Worm (Caenorhabditis elegans) whole organism, L1 larva: ENCODE results near the gene srxa-2.

Experiments
- C16A3.4 ChIP-seq: fragments of 150-350 bp; optimal IDR thresholded peaks from 2 replicates; lab custom pipeline; 2014; ENCODE audit warnings: missing biosample characterization, missing genetic modification characterization
- F16B12.6 ChIP-seq: fragments of 150-350 bp; optimal IDR thresholded peaks from 2 replicates; lab custom pipeline; 2014; ENCODE audit warnings: missing biosample characterization, missing genetic modification characterization
- Y116A8C.19 ChIP-seq: sonication (generic microtip); optimal IDR thresholded peaks from 2 replicates; lab custom pipeline; 2016; ENCODE audit warnings: missing compliant biosample characterization, missing genetic modification characterization, borderline replicate concordance
- aha-1 ChIP-seq: fragments of 150-350 bp; optimal IDR thresholded peaks from 2 replicates; lab custom pipeline; 2014; ENCODE audit warnings: missing biosample characterization, missing genetic modification characterization
- aly-2 ChIP-seq: fragments of 150-350 bp; optimal IDR thresholded peaks from 2 replicates; lab custom pipeline; 2014; ENCODE audit warnings: missing biosample characterization, missing genetic modification characterization
- ama-1 ChIP-seq: fragments of 150-350 bp; optimal IDR thresholded peaks from 2 replicates; lab custom pipeline; 2014
- blmp-1 ChIP-seq: fragments of 150-350 bp; optimal IDR thresholded peaks from 2 replicates; lab custom pipeline; 2014; ENCODE audit warnings: missing biosample characterization, missing genetic modification characterization
- ceh-63 ChIP-seq: fragments of 200-800 bp; sonication (Bioruptor generic); optimal IDR thresholded peaks from 2 replicates; lab custom pipeline; 2018; ENCODE audit warnings: mild to moderate bottlenecking, missing genetic modification characterization, missing compliant biosample characterization
- ceh-82 ChIP-seq, 3 experiments: fragments of 150-350 bp in 1 of 3; sonication (generic microtip) in 2 of 3; optimal IDR thresholded peaks; 2 replicates each; lab custom pipeline; 2014 to 2017; ENCODE audit warnings: missing biosample characterization in 3 of 3, missing genetic modification characterization in 3 of 3
- ceh-88 ChIP-seq: fragments of 200-800 bp; sonication (Bioruptor generic); IDR thresholded peaks from 2 replicates; pipeline ENCODE4 v1.3.6; 2022; ENCODE audit warnings: missing genetic modification characterization, missing compliant biosample characterization
- dsc-1 ChIP-seq: sonication (generic microtip); optimal IDR thresholded peaks from 2 replicates; lab custom pipeline; 2016; ENCODE audit warnings: mild to moderate bottlenecking, missing genetic modification characterization, missing compliant biosample characterization
- efl-1 ChIP-seq, 4 experiments: fragments of 150-350 bp; optimal IDR thresholded peaks in 3 of 4; peaks in 1 of 4; 1 replicate in 1 of 4; 2 replicates in 3 of 4; lab custom pipeline; 2014; ENCODE audit warnings: missing biosample characterization in 2 of 4, missing genetic modification characterization in 2 of 4, missing genetic modification reagents in 2 of 4
- egl-13 ChIP-seq: sonication (generic microtip); optimal IDR thresholded peaks from 2 replicates; lab custom pipeline; 2016; ENCODE audit warnings: missing genotype, missing genetic modification reagents, missing genetic modification characterization, missing compliant biosample characterization
- egl-27 ChIP-seq, 2 experiments: fragments of 150-350 bp in 1 of 2; sonication (generic microtip); optimal IDR thresholded peaks; 3 replicates each; lab custom pipeline; 2017 to 2018; ENCODE audit warnings: missing biosample characterization in 2 of 2, missing genetic modification characterization in 2 of 2, missing genetic modification reagents in 2 of 2
- elt-3 ChIP-seq, 6 experiments: fragments of 150-350 bp in 1 of 6; sonication (generic microtip); optimal IDR thresholded peaks; 2 replicates each; lab custom pipeline; 2017 to 2018; ENCODE audit warnings: missing biosample characterization in 6 of 6, missing genetic modification characterization in 6 of 6, inconsistent platforms in 1 of 6
- fos-1 ChIP-seq: fragments of 150-350 bp; optimal IDR thresholded peaks from 2 replicates; lab custom pipeline; 2014; ENCODE audit warnings: missing biosample characterization, missing genetic modification characterization
- grh-1 ChIP-seq: fragments of 200-800 bp; sonication (Bioruptor generic); IDR thresholded peaks from 2 replicates; pipeline ENCODE4 v1.3.6; 2022; ENCODE audit warnings: missing genetic modification reagents, missing genetic modification characterization, missing compliant biosample characterization
- hlh-17 ChIP-seq: fragments of 200-800 bp; sonication (Bioruptor generic); optimal IDR thresholded peaks from 2 replicates; lab custom pipeline; 2018; ENCODE audit warnings: missing genetic modification characterization, mild to moderate bottlenecking, missing compliant biosample characterization, moderate library complexity, borderline replicate concordance
- hlh-4 ChIP-seq: sonication (generic microtip); optimal IDR thresholded peaks from 2 replicates; lab custom pipeline; 2016; ENCODE audit warnings: mild to moderate bottlenecking, missing genetic modification characterization, missing compliant biosample characterization
- hpl-2 ChIP-seq: fragments of 150-350 bp; optimal IDR thresholded peaks from 2 replicates; lab custom pipeline; 2014; ENCODE audit warnings: missing biosample characterization, missing genetic modification reagents, missing genetic modification characterization
- irx-1 ChIP-seq: sonication (generic microtip); optimal IDR thresholded peaks from 2 replicates; lab custom pipeline; 2016; ENCODE audit warnings: missing genetic modification characterization, missing compliant biosample characterization
- isw-1 ChIP-seq: fragments of 200-800 bp; sonication (Bioruptor generic); IDR thresholded peaks from 2 replicates; pipeline ENCODE4 v1.3.6; 2022; ENCODE audit warnings: missing genetic modification characterization, missing compliant biosample characterization
- lin-15B ChIP-seq: fragments of 150-350 bp; sonication (generic microtip); optimal IDR thresholded peaks from 3 replicates; lab custom pipeline; 2014; ENCODE audit warnings: missing biosample characterization, missing genetic modification characterization
- lin-35 ChIP-seq, 2 experiments: fragments of 150-350 bp; optimal IDR thresholded peaks; 2 replicates each; lab custom pipeline; 2014; ENCODE audit warnings: missing biosample characterization in 2 of 2, missing genetic modification characterization in 2 of 2, missing genetic modification reagents in 2 of 2
- lin-39 ChIP-seq: fragments of 150-350 bp; optimal IDR thresholded peaks from 2 replicates; lab custom pipeline; 2014; ENCODE audit warnings: missing biosample characterization, missing genetic modification reagents, missing genetic modification characterization
- lsy-2 ChIP-seq, 2 experiments: fragments of 150-350 bp; optimal IDR thresholded peaks; 2 replicates each; lab custom pipeline; 2014; ENCODE audit warnings: missing biosample characterization in 2 of 2, missing genetic modification characterization in 2 of 2
- mdl-1 ChIP-seq, 2 experiments: fragments of 150-350 bp; optimal IDR thresholded peaks; 2 replicates each; lab custom pipeline; 2014 to 2017; ENCODE audit warnings: missing biosample characterization in 2 of 2, missing genetic modification characterization in 2 of 2, inconsistent platforms in 1 of 2
- mep-1 ChIP-seq: fragments of 150-350 bp; optimal IDR thresholded peaks from 2 replicates; lab custom pipeline; 2014; ENCODE audit warnings: missing biosample characterization, missing genetic modification characterization
- nhr-12 ChIP-seq: sonication (generic microtip); optimal IDR thresholded peaks from 2 replicates; lab custom pipeline; 2017; ENCODE audit warnings: missing biosample characterization, missing genetic modification characterization
- nhr-20 ChIP-seq: sonication (generic microtip); optimal IDR thresholded peaks from 2 replicates; lab custom pipeline; 2016; ENCODE audit warnings: mild to moderate bottlenecking, missing genetic modification characterization, missing compliant biosample characterization
- nhr-85 ChIP-seq: sonication (generic microtip); peaks from one replicate; lab custom pipeline; 2016; ENCODE audit warnings: missing genetic modification characterization, inconsistent platforms, missing compliant biosample characterization
- nhr-90 ChIP-seq: sonication (generic microtip); optimal IDR thresholded peaks from 2 replicates; lab custom pipeline; 2016; ENCODE audit warnings: mild to moderate bottlenecking, missing genetic modification characterization, missing compliant biosample characterization; ENCODE audit not compliant: poor library complexity
- pax-3 ChIP-seq: fragments of 200-800 bp; sonication (Bioruptor generic); optimal IDR thresholded peaks from 2 replicates; lab custom pipeline; 2018; ENCODE audit warnings: mild to moderate bottlenecking, missing genetic modification characterization, moderate library complexity, missing compliant biosample characterization
- rnt-1 ChIP-seq: sonication (generic microtip); optimal IDR thresholded peaks from 2 replicates; lab custom pipeline; 2016; ENCODE audit warnings: mild to moderate bottlenecking, missing genetic modification characterization, moderate library complexity, missing compliant biosample characterization
- skn-1 ChIP-seq: fragments of 150-350 bp; optimal IDR thresholded peaks from 2 replicates; lab custom pipeline; 2014; ENCODE audit warnings: missing biosample characterization, missing genetic modification characterization
- snpc-4 ChIP-seq: fragments of 150-350 bp; optimal IDR thresholded peaks from 2 replicates; lab custom pipeline; 2014; ENCODE audit warnings: missing biosample characterization, missing genetic modification characterization
- snu-23 ChIP-seq: sonication (generic microtip); optimal IDR thresholded peaks from 2 replicates; lab custom pipeline; 2016; ENCODE audit warnings: missing genetic modification characterization, missing compliant biosample characterization
- sox-4 ChIP-seq: sonication (generic microtip); optimal IDR thresholded peaks from 2 replicates; lab custom pipeline; 2016; ENCODE audit warnings: missing genetic modification characterization, missing compliant biosample characterization
- sptf-1 ChIP-seq: fragments of 150-350 bp; optimal IDR thresholded peaks from 2 replicates; lab custom pipeline; 2014; ENCODE audit warnings: missing biosample characterization, missing genetic modification characterization
- swsn-7 ChIP-seq: sonication (generic microtip); optimal IDR thresholded peaks from 2 replicates; lab custom pipeline; 2016; ENCODE audit warnings: missing genetic modification characterization, missing compliant biosample characterization
- tlp-1 ChIP-seq: fragments of 150-350 bp; optimal IDR thresholded peaks from 2 replicates; lab custom pipeline; 2014; ENCODE audit warnings: missing biosample characterization, missing genetic modification characterization
- unc-130 ChIP-seq: fragments of 150-350 bp; optimal IDR thresholded peaks from 2 replicates; lab custom pipeline; 2017; ENCODE audit warnings: missing biosample characterization, missing genetic modification characterization, inconsistent platforms
- unc-30 ChIP-seq: sonication (generic microtip); optimal IDR thresholded peaks from 2 replicates; lab custom pipeline; 2017; ENCODE audit warnings: missing biosample characterization, missing genetic modification characterization
- unc-62 ChIP-seq: fragments of 150-350 bp; optimal IDR thresholded peaks from 2 replicates; lab custom pipeline; 2014; ENCODE audit warnings: missing biosample characterization, missing genetic modification reagents, missing genetic modification characterization
- unc-86 ChIP-seq: sonication (generic microtip); optimal IDR thresholded peaks from 2 replicates; lab custom pipeline; 2016; ENCODE audit warnings: missing genetic modification characterization, missing compliant biosample characterization
- vab-15 ChIP-seq: sonication (generic microtip); optimal IDR thresholded peaks from 2 replicates; lab custom pipeline; 2017; ENCODE audit warnings: missing genotype, mild to moderate bottlenecking, missing genetic modification characterization, missing compliant biosample characterization
- zag-1 ChIP-seq: fragments of 150-350 bp; optimal IDR thresholded peaks from 2 replicates; lab custom pipeline; 2014; ENCODE audit warnings: missing biosample characterization, missing genetic modification characterization
- zip-4 ChIP-seq: fragments of 200-800 bp; sonication (Bioruptor generic); optimal IDR thresholded peaks from 2 replicates; lab custom pipeline; 2018; ENCODE audit warnings: mild to moderate bottlenecking, missing genetic modification characterization, moderate library complexity, missing compliant biosample characterization
- ztf-11 ChIP-seq, 2 experiments: sonication (generic microtip); optimal IDR thresholded peaks; 2 replicates each; lab custom pipeline; 2016 to 2017; ENCODE audit warnings: missing genetic modification characterization in 2 of 2, missing biosample characterization in 1 of 2, missing compliant biosample characterization in 1 of 2

srxa-2 gene

DNA sequence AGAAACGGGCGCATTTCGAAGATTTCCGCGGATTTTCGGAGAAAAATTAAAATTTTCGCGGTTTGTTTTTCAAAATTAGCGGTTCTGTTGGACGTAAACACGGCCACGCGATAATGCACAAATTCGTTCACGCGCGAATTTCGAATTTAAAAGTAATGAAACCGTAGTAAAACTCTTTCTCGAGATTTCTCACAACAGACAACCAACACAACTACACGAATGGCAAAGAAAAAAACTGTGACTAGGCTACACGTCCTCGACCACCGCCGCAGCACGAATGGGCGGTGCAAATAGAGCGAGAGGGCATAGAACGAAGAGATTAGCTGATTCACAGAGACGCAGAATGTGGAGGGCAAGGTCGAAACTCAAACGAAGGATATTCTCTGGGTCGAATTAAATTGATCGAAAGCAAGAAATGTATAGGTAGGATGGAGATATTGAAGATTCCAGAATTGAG is 17.7 kb downstream of the srxa-2 start, which contains the start of gene idh-1 (continued):
- no peak for TF ChIP-seq unc-30 (tag; lab: Kevin White, UChicago)
- peak; percentile 23 for TF ChIP-seq nhr-90
- no peak for TF ChIP-seq egl-27 (tag; optimal IDR thresholded peaks at IDR 0.05; lab: Kevin White, UChicago)
- no peak for TF ChIP-seq zag-1
- TF ChIP-seq efl-1 (optimal IDR thresholded peaks at IDR 0.05; lab: Kevin White, UChicago) = peak; percentile 80 to 88
- TF ChIP-seq efl-1 (GFP tag; optimal IDR thresholded peaks at IDR 0.05 in 1 of 2; lab: Kevin White, UChicago) = peak; percentile 87 to 98
- no peak for TF ChIP-seq aha-1 (tag; lab: Kevin White, UChicago)
- TF ChIP-seq fos-1 = no peak
- peak; percentile 85 for TF ChIP-seq ama-1 (lab: Kevin White, UChicago)
- TF ChIP-seq hlh-17 (GFP tag; lab: Kevin White, UChicago) = no peak
- no peak for TF ChIP-seq zip-4 (GFP tag; lab: Kevin White, UChicago)
- peak; percentile 32 to 42 for TF ChIP-seq lsy-2 (tag; optimal IDR thresholded peaks at IDR 0.05; lab: Kevin White, UChicago)
- TF ChIP-seq elt-3 (tag; optimal IDR thresholded peaks at IDR 0.05; lab: Kevin White, UChicago) = peak in 2 of 6 experiments; percentile 20 to 66
- TF ChIP-seq tlp-1 (tag; lab: Kevin White, UChicago) = no peak
- no peak for TF ChIP-seq lin-39
- peak; percentile 59 for TF ChIP-seq rnt-1 (tag; lab: Kevin White, UChicago)
- TF ChIP-seq ceh-82 (tag; optimal IDR thresholded peaks at IDR 0.05; lab: Kevin White, UChicago) = peak in 2 of 3 experiments; percentile 10 to 14
- peak; percentile 65 for TF ChIP-seq F16B12.6 (tag; lab: Kevin White, UChicago)
- TF ChIP-seq unc-86 (tag; lab: Kevin White, UChicago) = no peak
- TF ChIP-seq vab-15 (tag; lab: Kevin White, UChicago) = no peak
- no peak for TF ChIP-seq sox-4 (tag; lab: Kevin White, UChicago)
- no peak for TF ChIP-seq irx-1 (tag; lab: Kevin White, UChicago)
- peak in 1 of 2 experiments; percentile 31 for TF ChIP-seq mdl-1 (tag; optimal IDR thresholded peaks at IDR 0.05; lab: Kevin White, UChicago)
- peak; percentile 4 for TF ChIP-seq dsc-1 (tag; lab: Kevin White, UChicago)
- no peak for TF ChIP-seq hpl-2
- TF ChIP-seq lin-35 (GFP tag; optimal IDR thresholded peaks at IDR 0.05; lab: Kevin White, UChicago) = peak; percentile 61 to 88
- no peak for TF ChIP-seq sptf-1
- TF ChIP-seq swsn-7 (tag; lab: Kevin White, UChicago) = peak; percentile 13
- peak; percentile 69 for TF ChIP-seq nhr-20 (tag; lab: Kevin White, UChicago)
- no peak for TF ChIP-seq C16A3.4
- TF ChIP-seq snu-23 (GFP tag; lab: Kevin White, UChicago) = peak; percentile 70
- peak; percentile 77 for TF ChIP-seq snpc-4
- peak; percentile 74 for TF ChIP-seq mep-1
- TF ChIP-seq lin-15B (tag; lab: Kevin White, UChicago) = no peak

DNA sequence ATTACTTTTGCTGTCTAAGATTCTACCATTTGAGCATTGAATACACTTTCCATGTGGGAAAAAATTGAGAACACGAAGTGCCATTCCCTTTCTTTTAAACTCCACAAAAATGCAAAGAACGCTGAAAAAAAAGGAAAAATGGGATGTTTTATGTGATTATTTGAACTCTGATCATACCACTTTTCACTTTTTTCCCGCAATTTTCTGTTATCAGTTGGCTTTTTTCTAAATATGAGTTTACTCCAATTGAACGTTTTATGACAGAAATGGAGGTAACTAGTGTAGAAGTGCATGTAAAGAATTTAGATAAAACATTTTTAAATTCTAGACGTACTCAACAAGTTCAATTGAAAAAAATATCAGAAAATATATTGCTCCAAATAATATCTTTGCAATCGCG is 18.2 kb downstream of the srxa-2 start:
- TF ChIP-seq unc-130 (tag; lab: Kevin White, UChicago) (no peak), blmp-1 (tag; lab: Kevin White, UChicago) (peak; percentile 73), lin-35 (GFP tag; optimal IDR thresholded peaks at IDR 0.05; lab: Kevin White, UChicago) (no peak), nhr-90 (no peak)

DNA sequence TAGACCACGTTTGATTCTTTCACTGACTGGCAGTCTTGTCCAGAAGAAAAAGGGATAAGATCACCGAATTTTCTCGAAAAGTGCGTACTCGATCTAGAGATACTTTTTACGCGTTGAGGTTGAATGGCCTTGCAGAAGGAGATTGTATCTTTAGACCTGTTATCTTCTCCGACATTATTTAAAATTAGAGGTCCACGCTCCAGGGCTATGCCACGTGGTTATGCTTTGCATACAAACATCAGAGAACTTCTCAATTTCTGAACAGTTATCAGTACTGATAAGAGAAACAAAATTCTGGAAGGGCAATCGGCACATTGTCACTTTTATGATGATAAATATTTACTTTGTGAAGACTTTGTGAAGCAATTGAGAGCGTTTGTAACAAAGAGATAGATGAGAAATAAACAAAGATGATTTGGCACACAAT is 18.9 kb downstream of the srxa-2 start:
- no peak for TF ChIP-seq hlh-4 (tag; lab: Kevin White, UChicago)
- no peak for TF ChIP-seq egl-13
- no peak for TF ChIP-seq aly-2 (tag; lab: Kevin White, UChicago)
- no peak for TF ChIP-seq unc-62 (GFP tag; lab: Kevin White, UChicago)
- peak; percentile 66 for TF ChIP-seq grh-1
- no peak for TF ChIP-seq nhr-12 (tag; lab: Kevin White, UChicago)
- TF ChIP-seq ztf-11 (tag; optimal IDR thresholded peaks at IDR 0.05; lab: Kevin White, UChicago) = no peak
- no peak for TF ChIP-seq sptf-1
- peak; percentile 16 for TF ChIP-seq fos-1
- TF ChIP-seq irx-1 (tag; lab: Kevin White, UChicago) = peak; percentile 37
- peak; percentile 97 for TF ChIP-seq nhr-85
- 0 out of 2 replicates have a peak, but pooled peaks have one; percentile 38 for TF ChIP-seq ceh-88
- no peak for TF ChIP-seq skn-1 (tag; lab: Kevin White, UChicago)
- no peak for TF ChIP-seq ama-1 (lab: Kevin White, UChicago)
- no peak for TF ChIP-seq ceh-63
- TF ChIP-seq C16A3.4 = peak; percentile 36
- no peak for TF ChIP-seq zag-1
- TF ChIP-seq dsc-1 (tag; lab: Kevin White, UChicago) = no peak
- TF ChIP-seq rnt-1 (tag; lab: Kevin White, UChicago) = peak; percentile 26
- no peak for TF ChIP-seq pax-3 (tag; lab: Kevin White, UChicago)
- no peak for TF ChIP-seq isw-1 (GFP tag; lab: Robert Waterston, UW)
- peak; percentile 81 for TF ChIP-seq nhr-90
- TF ChIP-seq Y116A8C.19 (tag; lab: Kevin White, UChicago) = no peak
- peak; percentile 37 to 54 for TF ChIP-seq lsy-2 (tag; optimal IDR thresholded peaks at IDR 0.05; lab: Kevin White, UChicago)
